Worm (Caenorhabditis elegans): ENCODE measurements around the gene nhr-22.

nhr-22 gene

DNA sequence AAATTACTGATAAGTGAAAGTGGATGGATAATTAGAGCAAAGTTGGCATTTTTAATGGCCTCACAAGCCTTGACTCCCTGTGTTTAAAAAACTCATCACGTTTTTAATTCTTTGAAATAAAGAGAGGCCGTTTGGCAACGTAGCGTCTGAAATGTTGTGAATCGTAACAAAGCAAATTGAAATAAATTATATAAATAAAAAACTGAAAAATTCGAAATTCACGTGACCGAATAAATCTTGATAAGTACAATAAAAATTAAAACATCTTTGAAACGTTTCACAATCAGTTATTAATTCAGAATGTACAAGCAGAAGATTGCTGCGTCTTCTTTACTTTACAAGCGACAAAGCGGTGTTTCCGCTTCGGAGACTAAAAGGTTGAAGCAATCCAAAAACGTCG lies 26.8 kb downstream of the nhr-22 start, which contains the start of gene K03H9.3:
TSS of gene K03H9.3 (plus strand) at position 301 of the 400 bp plus-strand sequence.
- TF ChIP-seq nhr-77 (tag; optimal IDR thresholded peaks at IDR 0.05) (no peak), ceh-90 (tag; optimal IDR thresholded peaks at IDR 0.05) (no peak)

DNA sequence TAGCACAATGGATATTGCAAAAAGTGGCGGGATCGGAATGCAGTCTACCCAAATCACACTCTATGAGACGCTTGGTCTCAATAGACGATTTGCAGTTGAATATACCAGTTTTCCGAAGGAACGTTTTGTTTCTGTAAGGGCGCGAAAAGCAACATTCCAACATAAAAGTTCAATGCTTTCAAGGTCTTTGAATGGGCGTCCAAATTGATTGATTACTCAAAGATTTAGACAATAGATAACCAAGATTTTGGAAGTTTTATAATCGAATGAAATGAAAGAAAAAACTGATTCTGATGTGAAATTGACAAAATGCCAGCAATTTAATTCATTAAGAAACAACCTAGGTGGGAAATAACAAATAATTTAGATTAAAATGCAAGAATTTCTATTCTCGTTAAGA lies 30.4 kb downstream of the nhr-22 start:
- TF ChIP-seq dpl-1 (GFP tag; optimal IDR thresholded peaks at IDR 0.05) (no peak), lin-14 (GFP tag; optimal IDR thresholded peaks at IDR 0.05) (no peak), lsy-2 (tag; optimal IDR thresholded peaks at IDR 0.05) (no peak), skn-1 (tag; optimal IDR thresholded peaks at IDR 0.05) (no peak), lin-13 (GFP tag; optimal IDR thresholded peaks at IDR 0.05) (no peak), nhr-11 (tag; optimal IDR thresholded peaks at IDR 0.05) (no peak), alr-1 (tag; optimal IDR thresholded peaks at IDR 0.05; ENCODE audit: borderline replicate concordance) (no peak), nhr-28 (tag; optimal IDR thresholded peaks at IDR 0.05) (no peak), nhr-71 (tag; optimal IDR thresholded peaks at IDR 0.05) (no peak), nhr-47 (tag; optimal IDR thresholded peaks at IDR 0.05) (no peak), nhr-84 (tag; optimal IDR thresholded peaks at IDR 0.05) (no peak), snpc-4 (tag; optimal IDR thresholded peaks at IDR 0.05) (no peak), fos-1 (tag; optimal IDR thresholded peaks at IDR 0.05) (no peak), nhr-77 (tag; optimal IDR thresholded peaks at IDR 0.05) (no peak), lin-15B (tag; optimal IDR thresholded peaks at IDR 0.05) (no peak), aly-2 (tag; optimal IDR thresholded peaks at IDR 0.05) (no peak), tbx-2 (tag; optimal IDR thresholded peaks at IDR 0.05) (no peak), unc-98 (GFP tag; IDR thresholded peaks at IDR 0.05) (no peak), ztf-11 (tag; optimal IDR thresholded peaks at IDR 0.05) (no peak)

DNA sequence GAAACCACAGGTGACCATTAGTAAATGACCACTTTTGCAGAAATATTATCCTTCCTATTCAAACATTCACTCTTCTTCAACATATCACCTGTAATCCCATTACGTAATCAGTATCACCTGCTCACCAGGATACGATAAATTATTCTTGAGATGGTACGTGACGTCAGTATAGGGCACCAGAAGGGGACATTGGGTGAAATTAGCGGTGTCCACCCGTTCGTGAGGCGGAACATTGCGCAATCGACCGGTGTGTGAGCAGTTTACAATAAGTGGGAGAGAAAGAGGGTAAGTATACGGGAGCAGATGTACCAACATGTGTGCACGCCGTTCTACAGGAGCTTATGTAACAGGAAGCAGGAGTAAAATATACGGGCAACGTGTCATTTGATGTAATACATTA lies 31.6 kb downstream of the nhr-22 start:
- no peak for TF ChIP-seq nhr-77 (tag; optimal IDR thresholded peaks at IDR 0.05)
- no peak for TF ChIP-seq mab-9 (GFP tag; IDR thresholded peaks at IDR 0.05)
- no peak for TF ChIP-seq nhr-90 (tag; optimal IDR thresholded peaks at IDR 0.05; ENCODE audit: poor library complexity)
- no peak for TF ChIP-seq dpl-1 (GFP tag; optimal IDR thresholded peaks at IDR 0.05)

DNA sequence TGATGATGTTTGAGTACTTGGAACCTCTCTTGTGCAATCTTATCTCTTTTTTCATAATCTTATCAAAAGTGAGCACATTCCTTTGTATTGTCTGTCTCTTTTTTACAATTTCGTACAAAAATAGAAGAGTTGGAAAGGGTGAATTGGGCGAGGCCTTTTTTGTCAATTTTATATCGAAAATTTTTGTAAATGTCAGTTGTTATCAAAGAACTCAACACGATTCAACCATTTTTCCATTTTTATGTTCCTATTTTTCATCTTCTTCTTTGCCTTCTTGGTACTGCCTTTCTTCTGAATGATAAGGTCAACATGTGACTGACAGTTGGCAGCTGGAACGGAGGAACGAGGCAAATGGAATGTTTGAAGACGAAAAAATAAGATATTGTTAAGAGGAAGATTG lies 35.8 kb downstream of the nhr-22 start:
- peak in 1 of 2 experiments; percentile 22 for TF ChIP-seq lin-35 (GFP tag; optimal IDR thresholded peaks at IDR 0.05)
- peak in 1 of 6 experiments; percentile 61 for TF ChIP-seq elt-3 (tag; optimal IDR thresholded peaks at IDR 0.05)
- peak; percentile 89 for TF ChIP-seq elt-2 (tag; optimal IDR thresholded peaks at IDR 0.05)
- no peak for TF ChIP-seq swsn-7 (tag; optimal IDR thresholded peaks at IDR 0.05)
- TF ChIP-seq unc-62 (GFP tag; optimal IDR thresholded peaks at IDR 0.05) = no peak
- peak; percentile 43 for TF ChIP-seq lin-14 (GFP tag; optimal IDR thresholded peaks at IDR 0.05)
- peak; percentile 28 for TF ChIP-seq pax-3 (tag; optimal IDR thresholded peaks at IDR 0.05)

DNA sequence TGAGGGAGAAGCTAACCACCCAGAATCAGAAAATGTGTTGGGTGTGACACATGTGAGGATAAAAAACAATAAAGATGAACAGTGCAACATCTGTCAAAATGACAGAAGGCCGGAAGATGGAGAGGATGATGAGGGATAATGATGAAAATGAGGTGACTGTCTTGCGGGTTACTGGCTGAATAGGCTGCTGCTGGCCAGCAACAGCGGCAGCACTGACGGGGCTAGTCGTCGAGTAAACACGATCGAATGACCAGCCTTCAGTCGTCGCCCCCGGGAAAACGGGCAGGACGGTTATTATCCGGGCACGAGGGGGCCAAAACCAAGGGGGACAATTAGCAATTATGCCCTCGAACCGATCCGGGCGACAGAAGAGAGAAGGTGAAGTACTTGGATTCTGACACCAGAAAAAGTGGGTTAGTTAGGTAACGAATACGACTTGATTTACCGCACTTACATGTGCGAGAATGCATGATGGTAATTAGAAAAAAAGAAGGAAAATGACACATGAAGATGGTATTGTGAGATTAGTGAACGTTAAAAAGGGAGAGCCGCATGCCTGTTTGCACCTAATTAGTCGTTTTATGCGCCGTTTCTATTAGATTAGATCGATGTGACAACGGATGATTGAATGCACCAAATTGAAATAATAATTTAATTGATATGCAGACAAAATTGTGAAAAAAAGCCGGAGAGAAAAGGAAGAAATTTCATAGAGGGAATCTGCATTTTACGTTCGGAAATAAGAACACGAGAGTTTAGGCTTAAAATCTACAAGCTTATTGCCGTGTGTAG lies 37.7 kb downstream of the nhr-22 start:
- no peak for TF ChIP-seq C16A3.4 (tag; optimal IDR thresholded peaks at IDR 0.05)
- TF ChIP-seq blmp-1 (tag; optimal IDR thresholded peaks at IDR 0.05) = peak; percentile 1
- no peak for TF ChIP-seq efl-1 (optimal IDR thresholded peaks at IDR 0.05)
- TF ChIP-seq efl-1 (GFP tag; optimal IDR thresholded peaks at IDR 0.05 in 1 of 2) = peak in 1 of 2 experiments; percentile 43

DNA sequence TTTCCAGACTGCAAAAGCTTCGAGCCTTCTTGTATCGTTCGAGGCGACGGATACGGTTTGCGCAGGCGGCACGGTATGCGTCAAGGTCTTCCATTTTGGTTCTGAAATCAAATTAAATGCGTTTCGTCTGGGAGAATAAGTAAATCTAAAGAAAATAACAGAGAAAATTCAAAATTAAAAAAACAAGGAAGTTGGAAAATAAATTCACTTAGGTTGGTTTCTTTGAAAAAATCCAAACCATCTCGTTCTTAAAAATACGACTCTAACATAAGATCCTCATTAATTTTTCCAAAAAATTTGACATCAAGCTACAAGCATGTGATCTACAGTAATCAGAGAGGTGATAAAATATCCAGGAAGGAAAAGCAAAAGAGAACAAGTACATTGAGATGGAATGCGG lies 39.4 kb downstream of the nhr-22 start, which contains the start of gene T25D10.4:
TSS of gene T25D10.4 (minus strand) at position 101 of the 400 bp plus-strand sequence.
- TF ChIP-seq ztf-11 (tag; optimal IDR thresholded peaks at IDR 0.05) = no peak
- TF ChIP-seq hlh-4 (tag; optimal IDR thresholded peaks at IDR 0.05) = no peak
- TF ChIP-seq ztf-4 (tag; optimal IDR thresholded peaks at IDR 0.05) = no peak
- no peak for TF ChIP-seq fkh-8 (tag; optimal IDR thresholded peaks at IDR 0.05)
- no peak for TF ChIP-seq unc-30 (tag; optimal IDR thresholded peaks at IDR 0.05)
- no peak for TF ChIP-seq unc-86 (tag; optimal IDR thresholded peaks at IDR 0.05)
- no peak for TF ChIP-seq elt-2 (tag; optimal IDR thresholded peaks at IDR 0.05)
- no peak for TF ChIP-seq nhr-76 (tag; optimal IDR thresholded peaks at IDR 0.05)
- no peak for TF ChIP-seq ceh-88 (GFP tag; IDR thresholded peaks at IDR 0.05)
- TF ChIP-seq zag-1 (tag; optimal IDR thresholded peaks at IDR 0.05) = no peak
- no peak for TF ChIP-seq nhr-85 (tag)
- TF ChIP-seq isw-1 (GFP tag; IDR thresholded peaks at IDR 0.05) = no peak

Data from whole organism, L1 larva.